Fruit fly (Drosophila melanogaster) Kc167 (cell line): ENCODE results near the gene Kots.

Source experiments
- Myc ChIP-seq: fragments of >200 bp; optimal IDR thresholded peaks from 2 replicates; lab custom pipeline; 2017; ENCODE audit warnings: missing external identifiers
- Sin3A ChIP-seq: fragments of >200 bp; optimal IDR thresholded peaks from 2 replicates; lab custom pipeline; 2018; ENCODE audit warnings: missing external identifiers
- h ChIP-seq: fragments of >200 bp; optimal IDR thresholded peaks from 3 replicates; lab custom pipeline; 2018; ENCODE audit warnings: missing external identifiers
- insv ChIP-seq: fragments of >200 bp; optimal IDR thresholded peaks from 3 replicates; lab custom pipeline; 2018; ENCODE audit warnings: missing external identifiers
- psq ChIP-seq: fragments of >200 bp; optimal IDR thresholded peaks from 2 replicates; lab custom pipeline; 2017; ENCODE audit warnings: missing external identifiers
- ttk ChIP-seq: sonication (Bioruptor generic); optimal IDR thresholded peaks from 2 replicates; lab custom pipeline; 2017; ENCODE audit warnings: missing external identifiers

The Kots gene

DNA sequence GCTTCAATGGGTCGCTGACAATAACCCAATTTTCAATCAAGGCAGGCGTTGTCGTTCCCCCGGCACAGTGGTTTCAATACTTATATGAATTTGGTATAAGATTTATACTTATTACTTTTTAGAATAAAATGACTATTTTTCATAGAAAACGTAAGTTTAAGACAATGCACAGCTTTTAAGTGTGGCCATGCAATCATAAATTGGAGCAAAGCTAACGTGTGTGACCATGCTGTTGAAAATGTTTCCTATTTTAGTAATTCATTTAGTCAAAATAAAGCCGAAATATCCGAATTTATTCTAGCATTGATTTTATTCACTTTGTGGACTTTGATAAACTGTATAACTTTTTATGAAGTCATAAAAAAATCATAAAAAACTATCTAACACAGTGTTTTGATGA lies 22.7 kb upstream of the Kots start:
- TF ChIP-seq Sin3A (lab: Kevin White, UChicago) = no peak
- no peak for TF ChIP-seq h (lab: Kevin White, UChicago)
- TF ChIP-seq psq (lab: Kevin White, UChicago) = no peak

- TF ChIP-seq insv (lab: Kevin White, UChicago) = no peak
- TF ChIP-seq h (lab: Kevin White, UChicago) = no peak
- no peak for TF ChIP-seq ttk
- no peak for TF ChIP-seq Myc (lab: Kevin White, UChicago)
- no peak for TF ChIP-seq Sin3A (lab: Kevin White, UChicago)
- no peak for TF ChIP-seq psq (lab: Kevin White, UChicago)
Observed at dm6 chr3R:13984922-13985581, 21.1 kb upstream of the Kots start.

DNA sequence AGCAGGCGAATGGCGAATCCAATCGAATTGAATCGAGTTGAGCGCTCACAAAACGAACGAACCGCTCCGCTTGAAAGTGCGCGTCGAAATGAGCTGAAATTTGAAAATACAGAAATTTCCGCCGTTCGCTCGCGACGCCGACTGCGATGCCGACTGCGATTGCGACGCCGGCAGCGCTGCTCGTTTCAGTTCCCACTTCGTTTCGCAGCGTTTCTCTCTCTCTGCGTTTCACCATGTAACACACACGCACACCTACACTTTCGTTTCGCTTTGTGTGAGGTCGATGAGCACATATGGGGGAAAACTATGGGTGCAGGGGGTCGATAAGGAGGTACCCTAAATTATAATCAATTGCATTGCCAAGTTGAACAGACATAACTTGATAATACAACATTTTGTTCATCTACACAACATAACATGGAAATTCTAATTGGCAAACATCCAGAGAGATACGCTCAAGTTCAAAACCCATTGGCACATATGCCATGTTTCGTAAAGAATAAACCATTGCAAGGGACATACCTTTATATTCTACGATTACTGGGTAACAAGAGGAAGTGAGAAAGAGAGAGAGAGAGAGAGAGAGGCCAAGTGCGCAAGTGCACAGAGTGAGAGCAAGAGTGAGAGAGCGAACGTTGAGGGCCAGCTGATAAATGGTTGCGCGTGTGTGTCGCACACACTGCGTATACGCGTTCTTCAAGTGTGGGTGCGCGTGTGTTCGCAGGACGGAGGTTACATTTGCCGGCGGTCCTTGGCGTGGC lies 19.5 kb upstream of the Kots start:
- TF ChIP-seq h (lab: Kevin White, UChicago) = no peak
- no peak for TF ChIP-seq ttk
- no peak for TF ChIP-seq psq (lab: Kevin White, UChicago)
- no peak for TF ChIP-seq insv (lab: Kevin White, UChicago)
- TF ChIP-seq Sin3A (lab: Kevin White, UChicago) = no peak
- no peak for TF ChIP-seq Myc (lab: Kevin White, UChicago)

- TF ChIP-seq Sin3A (lab: Kevin White, UChicago) (no peak), h (lab: Kevin White, UChicago) (no peak)
Observed at dm6 chr3R:13982298-13982846, 18.4 kb upstream of the Kots start.

DNA sequence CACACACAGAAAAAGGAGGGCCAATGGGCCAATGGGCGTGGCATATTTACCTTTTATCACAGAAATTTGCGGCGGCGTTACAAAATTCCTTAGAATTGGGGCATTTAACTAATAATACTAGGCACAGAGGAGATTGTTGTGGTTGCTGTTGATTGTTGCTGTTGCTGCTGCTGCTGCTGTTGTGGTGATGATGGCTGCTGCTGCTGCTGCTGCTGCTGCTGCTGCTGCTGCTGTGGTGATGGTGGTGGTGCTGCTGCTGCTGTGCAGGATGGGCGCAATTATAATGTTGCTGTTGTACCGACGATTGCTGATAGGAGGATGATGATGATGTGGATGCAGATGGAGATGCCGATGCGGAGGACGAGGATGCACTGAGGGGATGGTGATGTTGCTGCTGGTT lies 17.6 kb upstream of the Kots start:
- TF ChIP-seq ttk = no peak
- no peak for TF ChIP-seq h (lab: Kevin White, UChicago)
- no peak for TF ChIP-seq Sin3A (lab: Kevin White, UChicago)
- TF ChIP-seq insv (lab: Kevin White, UChicago) = no peak
- TF ChIP-seq psq (lab: Kevin White, UChicago) = no peak
- no peak for TF ChIP-seq Myc (lab: Kevin White, UChicago)

- no peak for TF ChIP-seq Myc (lab: Kevin White, UChicago)
- TF ChIP-seq h (lab: Kevin White, UChicago) = no peak
- TF ChIP-seq ttk = no peak
- TF ChIP-seq Sin3A (lab: Kevin White, UChicago) = no peak
- no peak for TF ChIP-seq insv (lab: Kevin White, UChicago)
- TF ChIP-seq psq (lab: Kevin White, UChicago) = no peak
Observed at dm6 chr3R:13980956-13981355, 17.0 kb upstream of the Kots start.

DNA sequence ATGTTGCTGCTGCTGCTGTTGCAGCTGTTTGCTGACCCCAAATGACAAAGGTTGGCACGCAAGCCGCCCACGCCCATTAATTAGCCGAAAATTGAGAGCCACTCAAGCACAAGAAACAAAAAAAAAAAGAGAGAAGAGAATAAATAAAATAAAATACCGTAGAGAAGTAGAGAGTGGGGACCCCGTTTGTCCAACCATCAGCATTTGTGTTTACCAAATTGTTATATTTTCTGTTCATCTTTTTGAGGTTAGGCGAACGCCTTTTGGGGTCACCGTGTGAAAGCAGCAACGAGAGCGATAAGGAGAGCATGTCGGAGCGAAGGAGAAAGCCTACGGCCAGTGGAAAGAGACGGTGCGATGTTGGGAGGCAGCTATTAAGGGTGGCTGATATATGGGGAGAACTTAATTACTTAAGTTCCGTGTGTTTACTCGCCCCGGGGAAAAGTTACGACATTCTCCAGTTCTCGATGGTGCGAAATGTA lies 14.1 kb upstream of the Kots start:
- TF ChIP-seq Sin3A (lab: Kevin White, UChicago) = no peak
- no peak for TF ChIP-seq ttk
- TF ChIP-seq insv (lab: Kevin White, UChicago) = no peak
- TF ChIP-seq h (lab: Kevin White, UChicago) = no peak
- no peak for TF ChIP-seq psq (lab: Kevin White, UChicago)
- no peak for TF ChIP-seq Myc (lab: Kevin White, UChicago)

- TF ChIP-seq psq (lab: Kevin White, UChicago) (no peak), insv (lab: Kevin White, UChicago) (no peak), Sin3A (lab: Kevin White, UChicago) (no peak), Myc (lab: Kevin White, UChicago) (no peak), h (lab: Kevin White, UChicago) (no peak), ttk (no peak)
Observed at dm6 chr3R:13977126-13977991, 13.4 kb upstream of the Kots start.

- TF ChIP-seq Sin3A (lab: Kevin White, UChicago) (no peak), ttk (no peak), insv (lab: Kevin White, UChicago) (no peak), psq (lab: Kevin White, UChicago) (no peak), h (lab: Kevin White, UChicago) (no peak), Myc (lab: Kevin White, UChicago) (no peak)
Observed at dm6 chr3R:13976070-13976492, 12.1 kb upstream of the Kots start.

dm6 chr3R:13974741-13975245 lies 10.8 kb upstream of the Kots start:
- no peak for TF ChIP-seq Myc (lab: Kevin White, UChicago)
- TF ChIP-seq h (lab: Kevin White, UChicago) = no peak
- no peak for TF ChIP-seq psq (lab: Kevin White, UChicago)
- no peak for TF ChIP-seq ttk
- TF ChIP-seq insv (lab: Kevin White, UChicago) = no peak
- TF ChIP-seq Sin3A (lab: Kevin White, UChicago) = no peak

DNA sequence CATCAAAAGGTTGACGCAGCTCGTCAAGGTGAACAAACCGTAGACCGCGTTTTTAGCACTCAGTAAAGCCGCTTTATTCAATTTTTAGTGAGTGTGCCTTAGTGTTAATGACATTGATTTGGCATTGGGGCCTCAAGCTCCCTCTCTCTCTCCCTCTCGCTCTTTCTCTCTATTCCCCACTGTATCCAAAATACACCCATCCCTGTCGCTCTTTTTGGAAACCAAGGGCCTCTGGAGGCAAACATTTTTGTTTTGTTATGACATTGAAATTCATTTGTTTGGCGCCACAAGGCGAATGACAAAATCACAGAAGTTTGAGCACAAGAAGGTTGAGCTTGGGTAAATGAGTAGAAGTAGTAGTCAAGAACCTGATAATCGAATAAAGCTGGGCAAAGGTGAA lies 8.7 kb upstream of the Kots start:
- TF ChIP-seq Sin3A (lab: Kevin White, UChicago) (no peak), ttk (no peak), insv (lab: Kevin White, UChicago) (no peak), psq (lab: Kevin White, UChicago) (no peak), h (lab: Kevin White, UChicago) (no peak), Myc (lab: Kevin White, UChicago) (no peak)
